Worm (Caenorhabditis elegans): ENCODE data around the gene M01B2.8.

- TF ChIP-seq isw-1 (GFP tag; IDR thresholded peaks at IDR 0.05) = no peak
- TF ChIP-seq ama-1 (optimal IDR thresholded peaks at IDR 0.05) = no peak
Observed at ce11 chrV:15226206-15226605, 33.8 kb upstream of the M01B2.8 start.

Measured in whole organism, L1 larva.